Fruit fly (Drosophila melanogaster): ENCODE results near the gene PIG-F.

PIG-F gene

DNA sequence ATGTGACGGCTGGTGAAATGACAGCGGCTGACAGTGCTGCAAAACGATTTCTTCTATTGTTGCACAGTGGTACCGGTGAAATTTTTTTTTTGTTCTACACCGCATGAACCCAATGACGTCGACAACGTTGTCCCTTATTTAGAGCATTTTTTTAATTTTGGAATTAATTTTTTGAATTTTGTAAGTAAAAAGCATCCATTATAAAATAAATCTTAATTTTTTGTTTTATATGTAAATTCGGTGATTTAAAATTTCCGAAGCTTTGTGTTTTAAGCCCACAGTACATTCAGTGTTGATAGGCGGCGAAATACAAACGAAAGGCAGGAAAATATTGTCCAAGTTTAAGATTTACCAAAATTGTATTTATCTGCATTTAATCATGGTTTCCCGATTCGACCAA, at the start of gene PIG-F, which contains the start of gene Lon (continued):
- peak; percentile 99 for TF ChIP-seq CG2120 (GFP tag; optimal IDR thresholded peaks at IDR 0.05)
- peak; percentile 97 for TF ChIP-seq CG12744 (GFP tag; optimal IDR thresholded peaks at IDR 0.05)
- TF ChIP-seq lola (GFP tag; optimal IDR thresholded peaks at IDR 0.05) = peak in 1 of 3 experiments; percentile 99
- peak; percentile 99 for TF ChIP-seq CG34376 (GFP tag; optimal IDR thresholded peaks at IDR 0.05)
- TF ChIP-seq Adf1 (GFP tag; IDR thresholded peaks at IDR 0.05) = peak; percentile 88
- TF ChIP-seq CG11695 (GFP tag; IDR thresholded peaks at IDR 0.05) = peak; percentile 98
- peak; percentile 99 for TF ChIP-seq CG16815 (GFP tag; optimal IDR thresholded peaks at IDR 0.05)
- peak; percentile 43 for TF ChIP-seq Dref (GFP tag; IDR thresholded peaks at IDR 0.05)
- TF ChIP-seq CoRest (tag; optimal IDR thresholded peaks at IDR 0.05) = peak; percentile 100
- TF ChIP-seq Hr39 (optimal IDR thresholded peaks at IDR 0.05) = no peak
- peak; percentile 95 for TF ChIP-seq CG33213 (GFP tag; optimal IDR thresholded peaks at IDR 0.05)
- peak; percentile 98 for TF ChIP-seq so (GFP tag; IDR thresholded peaks at IDR 0.05)
- peak; percentile 99 for TF ChIP-seq sug (tag; optimal IDR thresholded peaks at IDR 0.05)
- TF ChIP-seq HLH3B (GFP tag; IDR thresholded peaks at IDR 0.05) = peak; percentile 98
- TF ChIP-seq bbx (GFP tag; IDR thresholded peaks at IDR 0.05; ENCODE audit: partially characterized antibody) = 0 out of 2 replicates have a peak, but pooled peaks have one; percentile 16
- peak; percentile 99 for TF ChIP-seq CG18476 (GFP tag; optimal IDR thresholded peaks at IDR 0.05)
- TF ChIP-seq CG13624 (GFP tag; optimal IDR thresholded peaks at IDR 0.05) = peak; percentile 98
- peak; percentile 98 for TF ChIP-seq CG5245 (GFP tag; optimal IDR thresholded peaks at IDR 0.05)
- peak; percentile 97 for TF ChIP-seq CG6175 (GFP tag; IDR thresholded peaks at IDR 0.05)
- peak; percentile 98 for TF ChIP-seq gro (GFP tag; optimal IDR thresholded peaks at IDR 0.05)
- TF ChIP-seq row (GFP tag; IDR thresholded peaks at IDR 0.05) = peak; percentile 99
- peak; percentile 100 for TF ChIP-seq sens (GFP tag)
- peak; percentile 99 for TF ChIP-seq HHEX (GFP tag; optimal IDR thresholded peaks at IDR 0.05)
- peak; percentile 93 for TF ChIP-seq CG12071 (GFP tag; optimal IDR thresholded peaks at IDR 0.05)
- TF ChIP-seq tll (GFP tag; optimal IDR thresholded peaks at IDR 0.05) = peak; percentile 59 to 81
- TF ChIP-seq Hsf (GFP tag; optimal IDR thresholded peaks at IDR 0.05) = peak; percentile 99
- TF ChIP-seq stwl (tag; optimal IDR thresholded peaks at IDR 0.05) = peak; percentile 97
- peak; percentile 100 for TF ChIP-seq CG2678 (tag; optimal IDR thresholded peaks at IDR 0.05)
- peak; percentile 93 for TF ChIP-seq schlank (tag; optimal IDR thresholded peaks at IDR 0.05)

DNA sequence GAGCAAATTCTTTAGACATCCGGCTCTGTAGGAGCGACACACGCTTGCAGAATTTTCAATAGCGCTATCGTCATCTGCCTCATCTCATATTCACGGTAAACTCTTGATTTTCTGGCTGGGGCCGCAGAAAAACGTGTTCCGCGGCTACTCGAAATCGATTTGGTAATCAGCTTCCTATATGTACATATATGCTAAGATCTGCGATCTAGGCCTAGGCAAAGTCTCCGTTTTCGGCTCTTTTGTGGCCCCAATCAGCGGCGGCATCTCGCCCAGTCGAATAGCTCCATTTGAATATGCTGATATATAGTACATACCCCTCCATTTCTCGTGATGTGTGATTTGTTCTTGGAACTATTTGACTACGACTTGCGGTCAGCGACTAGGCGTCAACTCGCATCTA, 49.2 kb upstream of the PIG-F start:
- TF ChIP-seq crc (GFP tag; optimal IDR thresholded peaks at IDR 0.05) = no peak
- peak; percentile 99 for TF ChIP-seq CG13894 (tag; optimal IDR thresholded peaks at IDR 0.05)
- TF ChIP-seq yki (optimal IDR thresholded peaks at IDR 0.05) = no peak
- TF ChIP-seq CG5180 (GFP tag; optimal IDR thresholded peaks at IDR 0.05) = no peak
- TF ChIP-seq pum (GFP tag; optimal IDR thresholded peaks at IDR 0.05) = no peak
- TF ChIP-seq CG11456 (GFP tag; IDR thresholded peaks at IDR 0.05) = no peak
- no peak for TF ChIP-seq gem (tag; optimal IDR thresholded peaks at IDR 0.05)
- peak; percentile 73 for TF ChIP-seq CG31224 (GFP tag; IDR thresholded peaks at IDR 0.05)
- TF ChIP-seq CG1024 (GFP tag; IDR thresholded peaks at IDR 0.05) = no peak
- TF ChIP-seq vvl (GFP tag; IDR thresholded peaks at IDR 0.05) = peak; percentile 24; the same call in 1 of the 2 replicates
- TF ChIP-seq CG6254 (GFP tag; optimal IDR thresholded peaks at IDR 0.05) = no peak
- no peak for TF ChIP-seq NFAT (GFP tag; IDR thresholded peaks at IDR 0.05)
- no peak for TF ChIP-seq CG33213 (GFP tag; optimal IDR thresholded peaks at IDR 0.05)
- TF ChIP-seq CG9817 (tag; optimal IDR thresholded peaks at IDR 0.05) = no peak
- TF ChIP-seq CG34422 (GFP tag; IDR thresholded peaks at IDR 0.05) = peak; percentile 12; the same call in 1 of the 3 replicates
- TF ChIP-seq gce (GFP tag; IDR thresholded peaks at IDR 0.05) = no peak
- TF ChIP-seq CG12391 (tag; optimal IDR thresholded peaks at IDR 0.05) = no peak
- no peak for TF ChIP-seq Blimp-1 (GFP tag; optimal IDR thresholded peaks at IDR 0.05)
- TF ChIP-seq sd (tag; optimal IDR thresholded peaks at IDR 0.05) = peak; percentile 55
- peak; percentile 45 for TF ChIP-seq CG12769 (tag; optimal IDR thresholded peaks at IDR 0.05)
- no peak for TF ChIP-seq CG18262 (tag; optimal IDR thresholded peaks at IDR 0.05)
- no peak for TF ChIP-seq CG17829 (tag; optimal IDR thresholded peaks at IDR 0.05)
- TF ChIP-seq Eip74EF (GFP tag; optimal IDR thresholded peaks at IDR 0.05) = no peak
- TF ChIP-seq D19A (tag; optimal IDR thresholded peaks at IDR 0.05) = no peak

All from whole organism, embryonic.